Worm (Caenorhabditis elegans) whole organism, L3 larva: ENCODE measurements around the gene T12B5.14.

Source experiments
- aly-2 ChIP-seq: fragments of 150-350 bp; optimal IDR thresholded peaks from 2 replicates; lab custom pipeline; 2014; ENCODE audit warnings: missing biosample characterization, missing genetic modification characterization
- ceh-28 ChIP-seq: fragments of 150-350 bp; optimal IDR thresholded peaks from 2 replicates; lab custom pipeline; 2014; ENCODE audit warnings: missing biosample characterization, missing genetic modification reagents, missing genetic modification characterization
- ceh-82 ChIP-seq: fragments of 150-350 bp; optimal IDR thresholded peaks from 2 replicates; lab custom pipeline; 2014; ENCODE audit warnings: missing biosample characterization, missing genetic modification characterization
- ceh-9 ChIP-seq: sonication (generic microtip); optimal IDR thresholded peaks from 2 replicates; lab custom pipeline; 2018; ENCODE audit warnings: missing biosample characterization, missing genetic modification characterization
- daf-12 ChIP-seq: fragments of 150-350 bp; optimal IDR thresholded peaks from 2 replicates; lab custom pipeline; 2014; ENCODE audit warnings: missing biosample characterization, missing genetic modification reagents, missing genetic modification characterization
- elt-1 ChIP-seq: fragments of 150-350 bp; optimal IDR thresholded peaks from 2 replicates; lab custom pipeline; 2014; ENCODE audit warnings: missing biosample characterization, missing genetic modification characterization
- elt-2 ChIP-seq: sonication (generic microtip); optimal IDR thresholded peaks from 2 replicates; lab custom pipeline; 2016; ENCODE audit warnings: missing genetic modification reagents, mild to moderate bottlenecking, missing genetic modification characterization, missing compliant biosample characterization
- nfya-1 ChIP-seq: sonication (generic microtip); optimal IDR thresholded peaks from 2 replicates; lab custom pipeline; 2017; ENCODE audit warnings: missing genetic modification characterization, mild to moderate bottlenecking, missing compliant biosample characterization, antibody characterized with exemption, moderate library complexity; ENCODE audit not compliant: insufficient read depth
- nhr-12 ChIP-seq: fragments of 150-350 bp; optimal IDR thresholded peaks from 2 replicates; lab custom pipeline; 2014; ENCODE audit warnings: missing biosample characterization, missing genetic modification characterization
- nhr-23 ChIP-seq: fragments of 150-350 bp; optimal IDR thresholded peaks from 2 replicates; lab custom pipeline; 2014; ENCODE audit warnings: missing biosample characterization, missing genetic modification reagents, missing genetic modification characterization
- snpc-4 ChIP-seq: fragments of 150-350 bp; optimal IDR thresholded peaks from 2 replicates; lab custom pipeline; 2014; ENCODE audit warnings: missing biosample characterization, missing genetic modification characterization
- tbx-2 ChIP-seq: sonication (generic microtip); optimal IDR thresholded peaks from 2 replicates; lab custom pipeline; 2016; ENCODE audit warnings: mild to moderate bottlenecking, missing genetic modification characterization, missing compliant biosample characterization
- unc-62 ChIP-seq: fragments of 150-350 bp; sonication (generic microtip); optimal IDR thresholded peaks from 4 replicates; lab custom pipeline; 2014; ENCODE audit warnings: missing biosample characterization, missing genetic modification reagents, missing genetic modification characterization
- ztf-11 ChIP-seq: fragments of 150-350 bp; optimal IDR thresholded peaks from 2 replicates; lab custom pipeline; 2014; ENCODE audit warnings: missing biosample characterization, missing genetic modification characterization

DNA sequence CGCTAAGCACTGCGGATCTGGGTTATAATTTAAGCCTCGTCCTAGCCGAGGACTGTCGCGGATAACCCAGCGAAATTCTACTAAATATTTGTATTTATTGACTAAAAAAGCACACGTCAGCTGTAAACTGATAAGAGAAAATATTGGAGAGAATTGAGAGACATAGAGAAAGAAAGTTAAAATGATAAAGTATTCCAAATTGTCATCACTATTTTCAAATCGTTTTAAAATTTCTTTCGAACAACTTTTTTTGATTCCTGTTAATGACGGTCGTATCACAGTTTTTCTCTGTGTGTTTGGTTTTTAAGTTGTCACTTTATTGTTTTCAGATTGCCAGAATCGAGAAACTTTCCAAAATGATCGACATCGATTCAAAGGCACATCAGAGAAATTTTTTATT is 7.3 kb downstream of the T12B5.14 start, which contains the start of gene fbxa-51:
- TF ChIP-seq ceh-82 (tag; lab: Kevin White, UChicago): no peak
- no peak for TF ChIP-seq tbx-2 (tag; lab: Kevin White, UChicago)
- TF ChIP-seq unc-62 (GFP tag; lab: Kevin White, UChicago): no peak
- TF ChIP-seq aly-2 (tag; lab: Kevin White, UChicago): no peak
- TF ChIP-seq snpc-4 (tag; lab: Kevin White, UChicago): no peak
- TF ChIP-seq elt-2 (tag; lab: Kevin White, UChicago): peak; percentile 58
- TF ChIP-seq ceh-9: no peak
- no peak for TF ChIP-seq nhr-23 (tag; lab: Kevin White, UChicago)
- no peak for TF ChIP-seq nfya-1 (tag; lab: Kevin White, UChicago)
- TF ChIP-seq nhr-12 (tag; lab: Kevin White, UChicago): no peak
- no peak for TF ChIP-seq daf-12 (tag; lab: Kevin White, UChicago)
- TF ChIP-seq ztf-11 (tag; lab: Kevin White, UChicago): no peak
- no peak for TF ChIP-seq ceh-28 (tag; lab: Kevin White, UChicago)
- TF ChIP-seq elt-1 (tag; lab: Kevin White, UChicago): no peak
